Worm (Caenorhabditis elegans) whole organism, midembryonic: Measurements from ENCODE around the gene arx-5.

Experiments
- T22C8.4 ChIP-seq: fragments of 200-800 bp; sonication (Bioruptor generic); IDR thresholded peaks from 2 replicates; pipeline ENCODE4 v1.3.6; 2022; ENCODE audit warnings: missing genetic modification characterization, missing compliant biosample characterization
- cog-1 ChIP-seq: sonication (generic microtip); optimal IDR thresholded peaks from 2 replicates; lab custom pipeline; 2016; ENCODE audit warnings: missing genetic modification characterization, missing compliant biosample characterization
- flt-1 ChIP-seq: fragments of 200-800 bp; sonication (Bioruptor generic); IDR thresholded peaks from 2 replicates; pipeline ENCODE4 v1.3.6; 2022; ENCODE audit warnings: missing genetic modification characterization, missing compliant biosample characterization
- ref-1 ChIP-seq: fragments of 200-800 bp; sonication (Bioruptor generic); conservative IDR thresholded peaks from 2 replicates; pipeline ENCODE4 v1.3.6; 2022; ENCODE audit warnings: missing genetic modification reagents, missing genetic modification characterization, missing compliant biosample characterization
- tab-1 ChIP-seq: fragments of 200-800 bp; sonication (Bioruptor generic); IDR thresholded peaks from 2 replicates; pipeline ENCODE4 v1.3.6; 2022; ENCODE audit warnings: missing genetic modification characterization, missing compliant biosample characterization

- TF ChIP-seq T22C8.4 (GFP tag; lab: Robert Waterston, UW): no peak
- no peak for TF ChIP-seq ref-1 (GFP tag; lab: Robert Waterston, UW)
- TF ChIP-seq tab-1 (GFP tag; lab: Robert Waterston, UW): no peak
- no peak for TF ChIP-seq cog-1 (tag; lab: Kevin White, UChicago)
- no peak for TF ChIP-seq flt-1 (GFP tag; lab: Robert Waterston, UW)
Observed at ce11 chrIII:12829068-12829467, 11.2 kb upstream of the arx-5 start, which contains the start of gene Y37D8A.3.
